Worm (Caenorhabditis elegans): Measurements from ENCODE around the gene T24C4.2.

DNA sequence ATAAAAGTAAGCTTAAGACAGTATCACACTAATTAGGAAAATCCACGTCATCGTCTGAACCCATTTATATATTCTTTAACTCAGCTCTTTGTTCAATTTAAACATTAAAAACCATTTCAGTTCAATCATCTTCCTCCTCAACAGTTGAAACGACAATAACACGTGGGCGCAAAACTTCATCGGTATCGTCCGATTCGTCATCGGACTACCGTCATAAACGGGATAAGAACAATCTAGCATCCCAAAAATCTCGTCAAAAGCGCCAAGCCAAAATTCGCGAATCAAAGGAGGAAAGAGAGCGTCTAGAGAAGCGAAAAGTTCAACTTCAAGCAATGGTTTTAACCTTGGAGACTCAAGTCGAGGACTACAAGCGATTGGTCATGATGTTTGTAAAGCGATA is 34.6 kb downstream of the T24C4.2 start:
- TF ChIP-seq aly-2 (tag; optimal IDR thresholded peaks at IDR 0.05) (no peak), snpc-4 (tag; optimal IDR thresholded peaks at IDR 0.05) (no peak), lin-13 (GFP tag; optimal IDR thresholded peaks at IDR 0.05) (no peak), unc-39 (tag; optimal IDR thresholded peaks at IDR 0.05) (no peak), pha-4 (GFP tag; IDR thresholded peaks at IDR 0.05) (no peak), pha-4 (tag; optimal IDR thresholded peaks at IDR 0.05) (no peak), nhr-102 (tag; optimal IDR thresholded peaks at IDR 0.05) (no peak), ztf-11 (tag; optimal IDR thresholded peaks at IDR 0.05) (no peak), nhr-77 (tag; optimal IDR thresholded peaks at IDR 0.05) (no peak), mep-1 (tag; optimal IDR thresholded peaks at IDR 0.05) (no peak), jun-1 (tag; optimal IDR thresholded peaks at IDR 0.05) (no peak), zip-2 (tag; optimal IDR thresholded peaks at IDR 0.05) (no peak), egl-27 (tag; optimal IDR thresholded peaks at IDR 0.05) (no peak)
